Fruit fly (Drosophila melanogaster) whole organism, embryonic: ENCODE measurements around the gene CG9961.

Experiments
- Bdp1 ChIP-seq: fragments of 200-800 bp; sonication (Bioruptor generic); optimal IDR thresholded peaks from 3 replicates; lab custom pipeline; 2016; ENCODE audit warnings: missing biosample characterization, missing genetic modification characterization
- Bgb ChIP-seq: fragments of 200-800 bp; sonication (Bioruptor generic); IDR thresholded peaks from 2 replicates; pipeline ENCODE4 v1.3.6; 2022; ENCODE audit warnings: missing biosample characterization, missing genetic modification characterization; ENCODE audit not compliant: partially characterized antibody
- CG10321 ChIP-seq: fragments of 200-800 bp; sonication (Bioruptor generic); IDR thresholded peaks from 2 replicates; pipeline ENCODE4 v1.3.6; 2022; ENCODE audit warnings: missing biosample characterization, missing genetic modification characterization
- CG10979 ChIP-seq: fragments of 200-800 bp; sonication (Bioruptor generic); optimal IDR thresholded peaks from 2 replicates; lab custom pipeline; 2018; ENCODE audit warnings: missing biosample characterization, mild to moderate bottlenecking, missing genetic modification characterization, moderate library complexity
- CG11456 ChIP-seq: fragments of 200-800 bp; sonication (Bioruptor generic); IDR thresholded peaks from 3 replicates; pipeline ENCODE4 v1.3.6; 2022; ENCODE audit warnings: missing biosample characterization, missing genetic modification characterization
- CG11504 ChIP-seq: fragments of 200-800 bp; sonication (Bioruptor generic); optimal IDR thresholded peaks from 3 replicates; lab custom pipeline; 2019; ENCODE audit warnings: missing biosample characterization, mild to moderate bottlenecking, missing genetic modification characterization, moderate library complexity
- CG12071 ChIP-seq: fragments of 200-800 bp; sonication (Bioruptor generic); optimal IDR thresholded peaks from 3 replicates; lab custom pipeline; 2018; ENCODE audit warnings: missing biosample characterization, mild to moderate bottlenecking, missing genetic modification characterization
- CG12744 ChIP-seq: fragments of 200-800 bp; sonication (Bioruptor generic); optimal IDR thresholded peaks from 2 replicates; lab custom pipeline; 2016; ENCODE audit warnings: missing biosample characterization, missing genetic modification characterization
- CG13287 ChIP-seq: fragments of 200-800 bp; sonication (Bioruptor generic); IDR thresholded peaks from 2 replicates; pipeline ENCODE4 v1.3.6; 2022; ENCODE audit warnings: missing biosample characterization, missing genetic modification characterization; ENCODE audit not compliant: partially characterized antibody
- CG15601 ChIP-seq: fragments of 200-800 bp; sonication (Bioruptor generic); optimal IDR thresholded peaks from 3 replicates; lab custom pipeline; 2019; ENCODE audit warnings: missing biosample characterization, mild to moderate bottlenecking, missing genetic modification characterization, moderate library complexity
- CG17328 ChIP-seq: fragments of 200-800 bp; sonication (Bioruptor generic); IDR thresholded peaks from 2 replicates; pipeline ENCODE4 v1.3.6; 2022; ENCODE audit warnings: missing biosample characterization, missing genetic modification characterization
- CG2120 ChIP-seq: fragments of 200-800 bp; sonication (Bioruptor generic); optimal IDR thresholded peaks from 3 replicates; lab custom pipeline; 2016; ENCODE audit warnings: missing biosample characterization, missing genetic modification characterization
- CG3065 ChIP-seq: fragments of 200-800 bp; sonication (Bioruptor generic); optimal IDR thresholded peaks from 2 replicates; lab custom pipeline; 2016; ENCODE audit warnings: missing biosample characterization, missing genetic modification characterization
- CG6175 ChIP-seq: fragments of 200-800 bp; sonication (Bioruptor generic); IDR thresholded peaks from 3 replicates; pipeline ENCODE4 v1.3.6; 2022; ENCODE audit warnings: missing biosample characterization, missing genetic modification characterization
- CG6254 ChIP-seq: fragments of 200-800 bp; sonication (Bioruptor generic); optimal IDR thresholded peaks from 3 replicates; lab custom pipeline; 2017; ENCODE audit warnings: mild to moderate bottlenecking, missing biosample characterization, missing genetic modification reagents, missing genetic modification characterization
- CG6813 ChIP-seq: fragments of 200-800 bp; sonication (Bioruptor generic); optimal IDR thresholded peaks from 2 replicates; lab custom pipeline; 2017; ENCODE audit warnings: missing biosample characterization, missing genetic modification characterization, mild to moderate bottlenecking, moderate library complexity, missing genetic modification reagents
- CG7372 ChIP-seq: fragments of 200-800 bp; sonication (Bioruptor generic); IDR thresholded peaks from 2 replicates; pipeline ENCODE4 v1.3.6; 2022; ENCODE audit warnings: missing biosample characterization, missing genetic modification characterization
- CG9437 ChIP-seq: fragments of 200-800 bp; sonication (Bioruptor generic); optimal IDR thresholded peaks from 2 replicates; lab custom pipeline; 2018; ENCODE audit warnings: missing biosample characterization, mild to moderate bottlenecking, missing genetic modification characterization
- CTCF ChIP-seq: fragments of 200-800 bp; sonication (Bioruptor generic); optimal IDR thresholded peaks from 2 replicates; lab custom pipeline; 2017; ENCODE audit warnings: missing biosample characterization, mild to moderate bottlenecking, missing genetic modification characterization, moderate library complexity
- CoRest ChIP-seq: fragments of 200-800 bp; sonication (Bioruptor generic); optimal IDR thresholded peaks from 3 replicates; lab custom pipeline; 2018; ENCODE audit warnings: missing biosample characterization, mild to moderate bottlenecking, missing genetic modification characterization, moderate library complexity
- D ChIP-seq, 2 experiments: fragments of 200-800 bp in 1 of 2; fragments of >200 bp in 1 of 2; sonication (Bioruptor generic) in 1 of 2; optimal IDR thresholded peaks; 2 replicates in 1 of 2; 3 replicates in 1 of 2; lab custom pipeline; 2017; ENCODE audit warnings: mild to moderate bottlenecking in 1 of 2, missing biosample characterization in 1 of 2, missing genetic modification characterization in 1 of 2, missing genetic modification reagents in 1 of 2
- Dad ChIP-seq: fragments of 200-800 bp; sonication (Bioruptor generic); optimal IDR thresholded peaks from 3 replicates; lab custom pipeline; 2016; ENCODE audit warnings: missing biosample characterization, missing genetic modification characterization
- Drgx ChIP-seq: fragments of 200-800 bp; sonication (Bioruptor generic); IDR thresholded peaks from 2 replicates; pipeline ENCODE4 v1.3.6; 2022; ENCODE audit warnings: missing biosample characterization, missing genetic modification characterization
- H2.0 ChIP-seq: fragments of 200-800 bp; sonication (Bioruptor generic); IDR thresholded peaks from 2 replicates; pipeline ENCODE4 v1.3.6; 2022; ENCODE audit warnings: missing biosample characterization, missing genetic modification characterization
- HHEX ChIP-seq: fragments of 200-800 bp; sonication (Bioruptor generic); optimal IDR thresholded peaks from 3 replicates; lab custom pipeline; 2017; ENCODE audit warnings: missing biosample characterization, mild to moderate bottlenecking, missing genetic modification characterization, missing genetic modification reagents
- HLH54F ChIP-seq: fragments of 200-800 bp; sonication (Bioruptor generic); optimal IDR thresholded peaks from 3 replicates; lab custom pipeline; 2016; ENCODE audit warnings: missing biosample characterization, missing genetic modification characterization
- Hr39 ChIP-seq: fragments of >200 bp; optimal IDR thresholded peaks from 2 replicates; lab custom pipeline; 2017
- Med ChIP-seq: fragments of 200-800 bp; sonication (Bioruptor generic); peaks from one replicate; lab custom pipeline; 2016; ENCODE audit warnings: missing biosample characterization, missing genetic modification characterization, mild to moderate bottlenecking, inconsistent platforms, moderate library complexity
- NC2α ChIP-seq: fragments of 200-800 bp; sonication (Bioruptor generic); optimal IDR thresholded peaks from 2 replicates; lab custom pipeline; 2016; ENCODE audit warnings: missing biosample characterization, missing genetic modification characterization
- Neu2 ChIP-seq: fragments of 200-800 bp; sonication (Bioruptor generic); optimal IDR thresholded peaks from 3 replicates; lab custom pipeline; 2016; ENCODE audit warnings: missing biosample characterization, missing genetic modification characterization, borderline replicate concordance
- Stat92E ChIP-seq, 3 experiments: fragments of >200 bp in 2 of 3; fragments of 200-800 bp in 1 of 3; sonication (Bioruptor generic) in 1 of 3; optimal IDR thresholded peaks; 2 replicates each; lab custom pipeline; 2017 to 2019; ENCODE audit warnings: missing biosample characterization in 3 of 3, missing genetic modification characterization in 3 of 3, mild to moderate bottlenecking in 1 of 3, moderate library complexity in 1 of 3
- amos ChIP-seq: fragments of 200-800 bp; sonication (Bioruptor generic); IDR thresholded peaks from 2 replicates; pipeline ENCODE4 v1.3.6; 2022; ENCODE audit warnings: missing biosample characterization, missing genetic modification characterization; ENCODE audit not compliant: partially characterized antibody
- cg ChIP-seq: fragments of 200-800 bp; sonication (Bioruptor generic); optimal IDR thresholded peaks from 3 replicates; lab custom pipeline; 2019; ENCODE audit warnings: missing biosample characterization, mild to moderate bottlenecking, missing genetic modification characterization, moderate library complexity
- gem ChIP-seq: fragments of 200-800 bp; sonication (Bioruptor generic); optimal IDR thresholded peaks from 2 replicates; lab custom pipeline; 2019; ENCODE audit warnings: missing biosample characterization, mild to moderate bottlenecking, missing genetic modification characterization, moderate library complexity
- inv ChIP-seq: fragments of 200-800 bp; sonication (Bioruptor generic); IDR thresholded peaks from 2 replicates; pipeline ENCODE4 v1.3.6; 2022; ENCODE audit warnings: missing biosample characterization, missing genetic modification characterization; ENCODE audit not compliant: partially characterized antibody
- knrl ChIP-seq: fragments of 200-800 bp; sonication (Bioruptor generic); IDR thresholded peaks from 3 replicates; pipeline ENCODE4 v1.3.6; 2022; ENCODE audit warnings: missing biosample characterization, missing genetic modification characterization; ENCODE audit not compliant: partially characterized antibody
- lab ChIP-seq: fragments of 200-800 bp; sonication (Bioruptor generic); optimal IDR thresholded peaks from 3 replicates; lab custom pipeline; 2017; ENCODE audit warnings: missing biosample characterization, missing genetic modification characterization, mild to moderate bottlenecking, moderate library complexity, missing genetic modification reagents
- pita ChIP-seq: fragments of 200-800 bp; sonication (Bioruptor generic); optimal IDR thresholded peaks from 2 replicates; lab custom pipeline; 2017; ENCODE audit warnings: missing biosample characterization, mild to moderate bottlenecking, missing genetic modification characterization
- row ChIP-seq: fragments of 200-800 bp; sonication (Bioruptor generic); IDR thresholded peaks from 3 replicates; pipeline ENCODE4 v1.3.6; 2022; ENCODE audit warnings: missing biosample characterization, missing genetic modification characterization
- scrt ChIP-seq: fragments of 200-800 bp; sonication (Bioruptor generic); optimal IDR thresholded peaks from 2 replicates; lab custom pipeline; 2018; ENCODE audit warnings: missing biosample characterization, mild to moderate bottlenecking, missing genetic modification characterization, moderate library complexity
- stwl ChIP-seq: fragments of 200-800 bp; sonication (Bioruptor generic); optimal IDR thresholded peaks from 3 replicates; lab custom pipeline; 2018; ENCODE audit warnings: missing biosample characterization, mild to moderate bottlenecking, missing genetic modification characterization, moderate library complexity
- tin ChIP-seq: fragments of 200-800 bp; sonication (Bioruptor generic); optimal IDR thresholded peaks from 3 replicates; lab custom pipeline; 2016; ENCODE audit warnings: missing biosample characterization, missing genetic modification characterization
- trem ChIP-seq: fragments of 200-800 bp; optimal IDR thresholded peaks from 3 replicates; lab custom pipeline; 2019; ENCODE audit warnings: missing biosample characterization, mild to moderate bottlenecking, missing genetic modification characterization, moderate library complexity
- unpg ChIP-seq: fragments of 200-800 bp; sonication (Bioruptor generic); optimal IDR thresholded peaks from 3 replicates; lab custom pipeline; 2018; ENCODE audit warnings: missing biosample characterization, mild to moderate bottlenecking, missing genetic modification characterization, moderate library complexity
- zen ChIP-seq: fragments of 200-800 bp; sonication (Bioruptor generic); optimal IDR thresholded peaks from 3 replicates; lab custom pipeline; 2018; ENCODE audit warnings: missing biosample characterization, mild to moderate bottlenecking, missing genetic modification characterization, moderate library complexity

The CG9961 gene

DNA sequence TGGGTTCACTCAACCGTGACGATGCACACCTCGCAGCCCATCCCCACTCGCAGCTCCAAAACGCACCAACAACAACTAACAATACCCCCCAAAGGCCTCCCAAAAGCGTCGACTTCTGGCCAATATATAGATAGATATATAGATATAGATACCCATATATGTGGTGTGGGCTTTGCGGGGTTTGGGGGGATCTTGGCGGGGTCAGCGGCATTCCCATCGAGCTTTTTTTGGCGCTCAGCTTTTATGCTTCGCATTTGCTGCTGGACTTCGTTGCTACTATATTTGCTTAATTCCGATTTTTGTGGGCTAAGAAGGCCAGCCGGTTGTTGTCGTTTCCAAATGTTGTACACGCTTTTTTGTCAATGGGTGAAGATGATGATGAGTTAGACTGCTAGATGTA lies 17.4 kb downstream of the CG9961 start (continued):
- TF ChIP-seq stwl (no peak), Bdp1 (no peak), CG6175 (GFP tag; lab: Robert Waterston, UW) (0 out of 3 replicates have a peak, but pooled peaks have one; percentile 32)

dm6 chr2L:2725374-2725773 lies 19.4 kb downstream of the CG9961 start, which contains the start of gene CG31689:
TSS of gene CG31689 (plus strand) at chr2L:2725674.
- no peak for TF ChIP-seq D (optimal IDR thresholded peaks at IDR 0.05; lab: Kevin White, UChicago)
- no peak for TF ChIP-seq D (GFP tag; optimal IDR thresholded peaks at IDR 0.05; lab: Kevin White, UChicago)
- TF ChIP-seq CG15601 (tag; lab: Kevin White, UChicago) = no peak
- no peak for TF ChIP-seq CG12071 (GFP tag; lab: Kevin White, UChicago)
- TF ChIP-seq CG10321 (GFP tag; lab: Robert Waterston, UW) = no peak
- no peak for TF ChIP-seq CG6254 (GFP tag; lab: Kevin White, UChicago)
- no peak for TF ChIP-seq unpg (GFP tag; lab: Kevin White, UChicago)
- no peak for TF ChIP-seq CG2120
- no peak for TF ChIP-seq HHEX (GFP tag; lab: Kevin White, UChicago)
- no peak for TF ChIP-seq CG3065 (GFP tag; lab: Kevin White, UChicago)
- no peak for TF ChIP-seq row
- no peak for TF ChIP-seq tin (GFP tag; lab: Kevin White, UChicago)
- TF ChIP-seq H2.0 (GFP tag; lab: Robert Waterston, UW) = no peak
- TF ChIP-seq HLH54F = no peak
- TF ChIP-seq CG13287 (GFP tag; lab: Robert Waterston, UW) = no peak
- TF ChIP-seq scrt (GFP tag; lab: Kevin White, UChicago) = no peak
- TF ChIP-seq, all 482 proteins: peak for 0

DNA sequence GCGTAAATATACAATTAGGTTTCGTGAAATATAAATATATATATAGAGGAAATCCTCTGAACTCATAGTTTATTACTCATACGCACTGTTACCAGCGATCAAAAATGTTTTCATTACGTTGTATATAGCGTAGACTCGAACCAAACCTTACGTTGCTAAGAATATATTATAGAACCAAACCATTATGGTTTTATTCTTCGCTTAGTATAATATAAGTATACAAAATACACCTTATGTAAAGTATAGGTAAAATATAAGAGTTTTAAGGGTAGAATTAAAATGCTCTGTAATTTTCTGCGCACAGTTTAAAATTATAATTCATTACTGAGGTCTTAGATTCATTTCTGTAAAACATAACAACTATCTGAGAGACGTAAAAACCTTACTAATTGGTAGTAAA lies 20.3 kb downstream of the CG9961 start:
- TF ChIP-seq CG6813 (no peak), CG13287 (GFP tag; lab: Robert Waterston, UW) (peak; percentile 27; the same call in 1 of the 2 replicates), inv (GFP tag; lab: Robert Waterston, UW) (no peak), CG11504 (tag; lab: Kevin White, UChicago) (peak; percentile 19), knrl (GFP tag; lab: Robert Waterston, UW) (peak; percentile 41; the same call in 1 of the 3 replicates), Stat92E (GFP tag; optimal IDR thresholded peaks at IDR 0.05; lab: Kevin White, UChicago) (no peak), Hr39 (no peak), CG12744 (no peak), gem (tag; lab: Kevin White, UChicago) (peak; percentile 6), Drgx (GFP tag; lab: Robert Waterston, UW) (no peak), CG7372 (GFP tag; lab: Robert Waterston, UW) (peak; percentile 84), CG17328 (no peak), Neu2 (GFP tag; lab: Kevin White, UChicago) (no peak), Bgb (GFP tag; lab: Robert Waterston, UW) (peak; percentile 52; the same call in 1 of the 2 replicates), pita (GFP tag; lab: Kevin White, UChicago) (peak; percentile 59), CTCF (GFP tag; lab: Kevin White, UChicago) (peak; percentile 79), amos (GFP tag; lab: Robert Waterston, UW) (peak; percentile 44), CG9437 (peak; percentile 99), cg (GFP tag; lab: Kevin White, UChicago) (no peak), CoRest (tag; lab: Kevin White, UChicago) (peak; percentile 13), trem (tag; lab: Kevin White, UChicago) (peak; percentile 6), CG11456 (no peak), Dad (GFP tag; lab: Kevin White, UChicago) (no peak), row (peak; percentile 19; the same call in 1 of the 3 replicates), zen (tag; lab: Kevin White, UChicago) (peak; percentile 6), CG10979 (peak; percentile 26), Med (GFP tag; lab: Kevin White, UChicago) (peak; percentile 1), lab (GFP tag; lab: Kevin White, UChicago) (no peak), stwl (peak; percentile 63), NC2α (GFP tag; lab: Kevin White, UChicago) (no peak)
